Worm (Caenorhabditis elegans) whole organism, L2 larva: ENCODE measurements around the gene F21C10.9.
A peak's percentile ranks its signal among the peaks of the same experiment; 100 is the strongest.

Source experiments
- C34F6.9 ChIP-seq: fragments of 150-350 bp; optimal IDR thresholded peaks from 2 replicates; lab custom pipeline; 2014; ENCODE audit warnings: missing biosample characterization, missing genetic modification characterization
- F13H6.1 ChIP-seq: sonication (generic microtip); optimal IDR thresholded peaks from 2 replicates; lab custom pipeline; 2016; ENCODE audit warnings: missing genetic modification characterization, missing compliant biosample characterization
- R02D3.7 ChIP-seq: fragments of 150-350 bp; optimal IDR thresholded peaks from 2 replicates; lab custom pipeline; 2014; ENCODE audit warnings: missing biosample characterization, missing genetic modification characterization
- Y55F3AM.14 ChIP-seq: fragments of 200-800 bp; sonication (Bioruptor generic); optimal IDR thresholded peaks from 2 replicates; lab custom pipeline; 2018; ENCODE audit warnings: mild to moderate bottlenecking, missing genetic modification characterization, missing compliant biosample characterization
- aly-2 ChIP-seq: fragments of 150-350 bp; optimal IDR thresholded peaks from 2 replicates; lab custom pipeline; 2014; ENCODE audit warnings: missing biosample characterization, missing genetic modification characterization
- ama-1 ChIP-seq: fragments of 150-350 bp; optimal IDR thresholded peaks from 2 replicates; lab custom pipeline; 2018; ENCODE audit warnings: inconsistent platforms
- ceh-16 ChIP-seq: fragments of 150-350 bp; optimal IDR thresholded peaks from 2 replicates; lab custom pipeline; 2014; ENCODE audit warnings: missing biosample characterization, missing genetic modification characterization
- ceh-82 ChIP-seq: fragments of 150-350 bp; optimal IDR thresholded peaks from 2 replicates; lab custom pipeline; 2014; ENCODE audit warnings: missing biosample characterization, missing genetic modification characterization
- crh-2 ChIP-seq: sonication (generic microtip); optimal IDR thresholded peaks from 2 replicates; lab custom pipeline; 2017; ENCODE audit warnings: missing biosample characterization, missing genetic modification characterization
- egl-27 ChIP-seq: sonication (generic microtip); optimal IDR thresholded peaks from 3 replicates; lab custom pipeline; 2017; ENCODE audit warnings: missing biosample characterization, missing genetic modification reagents, missing genetic modification characterization
- elt-3 ChIP-seq: sonication (generic microtip); optimal IDR thresholded peaks from 2 replicates; lab custom pipeline; 2017; ENCODE audit warnings: missing biosample characterization, missing genetic modification characterization
- fos-1 ChIP-seq: fragments of 150-350 bp; optimal IDR thresholded peaks from 2 replicates; lab custom pipeline; 2014; ENCODE audit warnings: missing biosample characterization, missing genetic modification characterization
- lin-11 ChIP-seq: fragments of 150-350 bp; sonication (generic microtip); optimal IDR thresholded peaks from 2 replicates; lab custom pipeline; 2014; ENCODE audit warnings: missing biosample characterization, missing genetic modification characterization, inconsistent platforms, mixed read lengths
- lin-39 ChIP-seq: fragments of 150-350 bp; optimal IDR thresholded peaks from 2 replicates; lab custom pipeline; 2014; ENCODE audit warnings: missing biosample characterization, missing genetic modification reagents, missing genetic modification characterization
- mdl-1 ChIP-seq, 2 experiments: fragments of 150-350 bp in 1 of 2; sonication (generic microtip) in 1 of 2; optimal IDR thresholded peaks; 2 replicates each; lab custom pipeline; 2017; ENCODE audit warnings: missing biosample characterization in 2 of 2, missing genetic modification characterization in 2 of 2
- nhr-11 ChIP-seq: fragments of 150-350 bp; optimal IDR thresholded peaks from 2 replicates; lab custom pipeline; 2014; ENCODE audit warnings: missing biosample characterization, missing genetic modification characterization
- nhr-12 ChIP-seq: fragments of 150-350 bp; optimal IDR thresholded peaks from 2 replicates; lab custom pipeline; 2014; ENCODE audit warnings: missing biosample characterization, missing genetic modification characterization
- nhr-129 ChIP-seq: fragments of 150-350 bp; optimal IDR thresholded peaks from 2 replicates; lab custom pipeline; 2014; ENCODE audit warnings: missing biosample characterization, missing genetic modification characterization
- nhr-21 ChIP-seq: fragments of 150-350 bp; optimal IDR thresholded peaks from 2 replicates; lab custom pipeline; 2014; ENCODE audit warnings: missing biosample characterization, missing genetic modification characterization
- nhr-23 ChIP-seq: fragments of 150-350 bp; optimal IDR thresholded peaks from 2 replicates; lab custom pipeline; 2014; ENCODE audit warnings: missing biosample characterization, missing genetic modification reagents, missing genetic modification characterization
- nhr-237 ChIP-seq: fragments of 150-350 bp; optimal IDR thresholded peaks from 2 replicates; lab custom pipeline; 2014; ENCODE audit warnings: missing biosample characterization, missing genetic modification characterization
- nhr-25 ChIP-seq: fragments of 150-350 bp; sonication (generic microtip); optimal IDR thresholded peaks from 3 replicates; lab custom pipeline; 2014; ENCODE audit warnings: missing biosample characterization, missing genetic modification characterization
- nhr-6 ChIP-seq: fragments of 150-350 bp; optimal IDR thresholded peaks from 2 replicates; lab custom pipeline; 2014; ENCODE audit warnings: missing biosample characterization, missing genetic modification characterization
- peb-1 ChIP-seq: fragments of 150-350 bp; optimal IDR thresholded peaks from 2 replicates; lab custom pipeline; 2014; ENCODE audit warnings: missing biosample characterization, missing genetic modification characterization
- sem-4 ChIP-seq: fragments of 150-350 bp; optimal IDR thresholded peaks from 2 replicates; lab custom pipeline; 2014; ENCODE audit warnings: missing biosample characterization, missing genetic modification reagents, missing genetic modification characterization
- skn-1 ChIP-seq: sonication (generic microtip); optimal IDR thresholded peaks from 2 replicates; lab custom pipeline; 2017; ENCODE audit warnings: missing biosample characterization, missing genetic modification characterization
- sma-3 ChIP-seq: sonication (generic microtip); optimal IDR thresholded peaks from 2 replicates; lab custom pipeline; 2016; ENCODE audit warnings: missing genetic modification reagents, missing genetic modification characterization, missing compliant biosample characterization
- sma-9 ChIP-seq, 2 experiments: fragments of 150-350 bp in 1 of 2; sonication (generic microtip) in 1 of 2; optimal IDR thresholded peaks; 2 replicates each; lab custom pipeline; 2014 to 2016; ENCODE audit warnings: missing genetic modification characterization in 2 of 2, mild to moderate bottlenecking in 1 of 2, missing biosample characterization in 1 of 2, missing compliant biosample characterization in 1 of 2, missing genetic modification reagents in 1 of 2, moderate library complexity in 1 of 2
- snpc-4 ChIP-seq: fragments of 150-350 bp; optimal IDR thresholded peaks from 2 replicates; lab custom pipeline; 2014; ENCODE audit warnings: missing biosample characterization, missing genetic modification characterization
- unc-39 ChIP-seq: fragments of 150-350 bp; optimal IDR thresholded peaks from 2 replicates; lab custom pipeline; 2014; ENCODE audit warnings: missing biosample characterization, missing genetic modification characterization
- unc-55 ChIP-seq: fragments of 150-350 bp; sonication (generic microtip); optimal IDR thresholded peaks from 3 replicates; lab custom pipeline; 2014; ENCODE audit warnings: missing biosample characterization, missing genetic modification reagents, missing genetic modification characterization
- unc-62 ChIP-seq: fragments of 150-350 bp; optimal IDR thresholded peaks from 2 replicates; lab custom pipeline; 2014; ENCODE audit warnings: missing biosample characterization, missing genetic modification reagents, missing genetic modification characterization
- zag-1 ChIP-seq: fragments of 150-350 bp; optimal IDR thresholded peaks from 2 replicates; lab custom pipeline; 2014; ENCODE audit warnings: missing biosample characterization, missing genetic modification characterization
- ztf-1 ChIP-seq: fragments of 200-800 bp; sonication (Bioruptor generic); conservative IDR thresholded peaks from 2 replicates; pipeline ENCODE4 v1.3.6; 2022; ENCODE audit warnings: missing genetic modification characterization, missing compliant biosample characterization

The F21C10.9 gene

DNA sequence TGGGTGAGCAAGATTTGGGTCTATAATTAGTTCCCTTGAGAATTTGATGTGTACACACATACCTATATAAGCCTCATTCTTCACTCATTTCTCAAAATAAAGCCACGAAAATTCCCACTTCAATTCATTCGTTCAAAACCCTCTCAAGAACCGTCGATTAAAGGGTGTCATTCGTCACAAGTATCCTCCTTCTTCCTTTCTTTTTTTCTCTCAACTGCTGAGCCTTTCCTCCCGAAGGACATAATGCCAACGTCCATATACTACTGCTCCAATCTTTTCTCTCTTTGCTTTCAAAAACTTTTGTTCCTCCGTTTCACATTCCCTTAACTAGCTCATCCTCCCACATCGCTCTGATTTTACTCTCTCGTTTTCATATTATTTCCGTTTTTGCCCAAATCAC lies 6.3 kb downstream of the F21C10.9 start, which contains the start of gene T27E4.1 (continued):
- TF ChIP-seq unc-62 (GFP tag; lab: Kevin White, UChicago) (no peak), nhr-6 (no peak), elt-3 (tag; lab: Kevin White, UChicago) (no peak), unc-39 (tag; lab: Kevin White, UChicago) (no peak), C34F6.9 (tag; lab: Kevin White, UChicago) (peak; percentile 40), nhr-129 (tag; lab: Kevin White, UChicago) (peak; percentile 24), sma-9 (GFP tag; optimal IDR thresholded peaks at IDR 0.05; lab: Kevin White, UChicago) (peak; percentile 28), sma-9 (tag; optimal IDR thresholded peaks at IDR 0.05; lab: Kevin White, UChicago) (no peak)
- TF ChIP-seq, all 48 proteins: peak for 6

DNA sequence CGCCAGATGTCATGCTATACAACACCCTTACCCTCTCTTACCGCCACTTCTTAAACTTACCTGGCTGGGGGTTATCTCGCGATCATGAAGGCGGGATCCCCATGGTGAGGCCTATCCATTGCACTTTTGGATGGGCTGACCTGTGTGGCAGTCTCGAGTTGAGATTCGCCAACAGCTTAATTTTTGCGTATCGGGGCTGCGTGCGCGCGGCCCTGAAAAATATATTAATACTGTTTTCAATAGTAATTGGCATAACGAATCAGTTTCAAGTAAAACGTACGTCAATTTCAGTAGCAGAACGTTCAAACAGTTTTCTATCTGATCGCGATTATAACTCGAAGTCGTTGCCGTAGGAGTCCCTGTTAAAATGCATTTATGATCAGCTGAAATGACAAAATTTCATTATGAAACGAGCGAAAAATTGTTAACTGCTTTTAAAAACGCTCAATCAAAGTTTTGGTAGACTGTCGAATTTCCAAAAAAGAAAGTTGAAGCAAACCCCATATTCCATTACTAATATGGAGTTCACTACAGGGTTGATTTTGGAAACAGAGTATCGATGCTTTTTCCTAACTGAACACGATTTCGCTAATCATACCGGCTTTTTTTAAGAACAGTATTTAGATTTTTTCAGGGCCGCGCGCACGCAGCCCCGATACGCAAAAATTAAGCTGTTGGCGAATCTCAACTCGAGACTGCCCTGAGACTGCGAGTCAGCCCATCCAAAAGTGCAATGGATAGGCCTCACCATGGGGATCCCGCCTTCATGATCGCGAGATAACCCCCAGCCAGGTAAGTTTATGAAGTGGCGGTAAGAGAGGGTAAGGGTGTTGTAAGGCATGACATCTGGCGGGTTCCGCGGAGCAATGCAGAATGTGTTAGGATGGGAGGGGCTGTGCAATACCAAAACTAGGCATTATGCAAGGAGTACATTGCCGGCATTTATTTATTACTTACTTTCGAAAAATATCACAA lies 7.4 kb downstream of the F21C10.9 start:
- TF ChIP-seq snpc-4 (tag; lab: Kevin White, UChicago): peak; percentile 18
- TF ChIP-seq, all 48 proteins: peak for 1; not testable (repeated sequence) for 47

DNA sequence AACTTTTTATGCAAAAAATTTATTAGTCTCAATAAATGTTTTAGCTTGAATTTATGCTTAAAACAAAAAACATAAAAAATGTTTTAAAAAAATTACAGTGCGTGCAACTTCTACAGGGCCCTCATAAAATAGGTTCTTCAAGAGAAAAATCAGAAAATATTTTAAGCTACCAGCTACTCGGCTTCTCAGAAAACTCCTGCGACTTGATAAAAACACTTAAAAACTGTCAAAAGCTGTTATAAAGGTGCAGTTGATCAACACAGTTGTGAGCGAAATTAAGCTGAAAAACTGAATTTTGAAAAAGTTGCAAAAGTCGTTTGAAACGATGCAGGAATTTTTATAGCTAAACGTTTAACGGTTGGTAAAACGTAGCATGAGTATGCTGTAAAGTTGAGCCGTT lies 9.7 kb downstream of the F21C10.9 start:
- no peak for TF ChIP-seq ztf-1 (GFP tag; lab: Robert Waterston, UW)
- TF ChIP-seq C34F6.9 (tag; lab: Kevin White, UChicago): peak; percentile 47
- peak; percentile 96 for TF ChIP-seq ama-1 (lab: Kevin White, UChicago)
- TF ChIP-seq unc-55 (GFP tag; lab: Kevin White, UChicago): no peak
- TF ChIP-seq sem-4 (tag; lab: Kevin White, UChicago): no peak
- TF ChIP-seq lin-11 (tag; lab: Kevin White, UChicago): no peak
- TF ChIP-seq, all 48 proteins: peak for 2

DNA sequence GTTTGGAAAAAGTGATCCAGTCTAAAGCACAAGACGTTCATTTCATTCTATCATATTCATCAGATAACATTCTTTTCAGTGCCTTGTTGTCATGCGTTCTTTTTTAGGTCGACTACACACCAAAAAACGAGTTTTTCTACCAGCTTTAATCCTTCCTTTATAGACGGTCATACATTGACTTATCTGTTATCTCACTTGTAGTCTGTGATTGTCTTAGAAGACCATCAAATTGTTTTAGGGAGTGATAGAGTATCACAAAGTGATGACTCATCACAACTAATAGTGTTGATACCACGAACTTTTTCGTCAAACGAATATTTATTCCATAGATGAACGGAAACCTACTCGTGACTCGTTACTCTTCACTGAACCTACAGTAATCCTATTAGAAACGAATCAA lies 12.7 kb downstream of the F21C10.9 start:
- TF ChIP-seq sem-4 (tag; lab: Kevin White, UChicago) (no peak), fos-1 (tag; lab: Kevin White, UChicago) (peak; percentile 76), lin-11 (tag; lab: Kevin White, UChicago) (no peak), egl-27 (tag; lab: Kevin White, UChicago) (peak; percentile 24), ztf-1 (GFP tag; lab: Robert Waterston, UW) (no peak), nhr-23 (tag; lab: Kevin White, UChicago) (no peak), sma-9 (GFP tag; optimal IDR thresholded peaks at IDR 0.05; lab: Kevin White, UChicago) (peak; percentile 56), sma-9 (tag; optimal IDR thresholded peaks at IDR 0.05; lab: Kevin White, UChicago) (no peak), sma-3 (GFP tag; lab: Kevin White, UChicago) (peak; percentile 92), F13H6.1 (no peak), peb-1 (tag; lab: Kevin White, UChicago) (no peak), nhr-11 (no peak), nhr-237 (no peak), nhr-25 (peak; percentile 63), nhr-12 (tag; lab: Kevin White, UChicago) (no peak), crh-2 (tag; lab: Kevin White, UChicago) (peak; percentile 16), nhr-21 (tag; lab: Kevin White, UChicago) (peak; percentile 71), mdl-1 (tag; optimal IDR thresholded peaks at IDR 0.05; lab: Kevin White, UChicago) (peak in 1 of 2 experiments; percentile 7), aly-2 (tag; lab: Kevin White, UChicago) (no peak)
- TF ChIP-seq, all 48 proteins: peak for 8

DNA sequence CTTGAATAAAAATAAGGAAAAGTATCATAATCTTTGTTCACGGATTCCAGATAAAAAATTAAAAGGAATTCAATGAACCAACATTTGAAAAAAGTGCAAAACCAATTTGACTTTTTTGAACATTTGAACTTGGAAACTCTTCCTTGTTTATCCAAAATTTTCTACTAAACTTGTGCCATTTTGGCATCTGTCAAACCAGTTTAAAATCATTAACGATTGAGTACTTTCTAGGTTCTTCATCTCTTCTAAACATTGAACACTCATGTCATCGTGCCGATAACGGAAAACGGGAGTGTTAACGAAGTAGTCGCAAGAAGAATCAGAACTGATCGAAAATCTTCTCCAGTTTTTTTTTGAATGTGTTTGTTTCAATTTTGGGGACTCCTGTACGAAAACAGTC lies 14.2 kb downstream of the F21C10.9 start:
- TF ChIP-seq sma-3 (GFP tag; lab: Kevin White, UChicago) (peak; percentile 17), zag-1 (tag; lab: Kevin White, UChicago) (no peak), unc-39 (tag; lab: Kevin White, UChicago) (no peak), nhr-23 (tag; lab: Kevin White, UChicago) (no peak), R02D3.7 (tag; lab: Kevin White, UChicago) (no peak), Y55F3AM.14 (no peak), ceh-16 (tag; lab: Kevin White, UChicago) (no peak), nhr-237 (no peak), C34F6.9 (tag; lab: Kevin White, UChicago) (no peak), crh-2 (tag; lab: Kevin White, UChicago) (no peak), ztf-1 (GFP tag; lab: Robert Waterston, UW) (no peak), sma-9 (GFP tag; optimal IDR thresholded peaks at IDR 0.05; lab: Kevin White, UChicago) (peak; percentile 68), sma-9 (tag; optimal IDR thresholded peaks at IDR 0.05; lab: Kevin White, UChicago) (no peak), skn-1 (tag; lab: Kevin White, UChicago) (no peak), lin-39 (no peak), snpc-4 (tag; lab: Kevin White, UChicago) (no peak), ceh-82 (tag; lab: Kevin White, UChicago) (no peak), sem-4 (tag; lab: Kevin White, UChicago) (no peak), nhr-25 (no peak)
